Fruit fly (Drosophila melanogaster) whole organism, embryonic: ENCODE results near the gene yellow-f2.

Experiments
- Aef1 ChIP-seq: fragments of 200-800 bp; sonication (Bioruptor generic); IDR thresholded peaks from 3 replicates; pipeline ENCODE4 v1.3.6; 2022; ENCODE audit warnings: missing biosample characterization, missing genetic modification characterization
- Asciz ChIP-seq: fragments of 200-800 bp; sonication (Bioruptor generic); optimal IDR thresholded peaks from 2 replicates; lab custom pipeline; 2017; ENCODE audit warnings: missing biosample characterization, mild to moderate bottlenecking, missing genetic modification characterization, missing genetic modification reagents
- Awh ChIP-seq: fragments of 200-800 bp; sonication (Bioruptor generic); IDR thresholded peaks from 2 replicates; pipeline ENCODE4, ENCODE4 v1.3.6; 2022; ENCODE audit warnings: missing biosample characterization, missing genetic modification characterization
- CG10321 ChIP-seq: fragments of 200-800 bp; sonication (Bioruptor generic); IDR thresholded peaks from 2 replicates; pipeline ENCODE4 v1.3.6; 2022; ENCODE audit warnings: missing biosample characterization, missing genetic modification characterization
- CG10543 ChIP-seq: fragments of 200-800 bp; sonication (Bioruptor generic); optimal IDR thresholded peaks from 3 replicates; lab custom pipeline; 2017; ENCODE audit warnings: missing biosample characterization, mild to moderate bottlenecking, missing genetic modification characterization, moderate library complexity
- CG11560 ChIP-seq: fragments of 200-800 bp; sonication (Bioruptor generic); IDR thresholded peaks from 3 replicates; pipeline ENCODE4 v1.3.6; 2022; ENCODE audit warnings: missing biosample characterization, missing genetic modification characterization
- CG12744 ChIP-seq: fragments of 200-800 bp; sonication (Bioruptor generic); optimal IDR thresholded peaks from 2 replicates; lab custom pipeline; 2016; ENCODE audit warnings: missing biosample characterization, missing genetic modification characterization
- CG12769 ChIP-seq: fragments of 200-800 bp; sonication (Bioruptor generic); optimal IDR thresholded peaks from 2 replicates; lab custom pipeline; 2019; ENCODE audit warnings: missing biosample characterization, mild to moderate bottlenecking, missing genetic modification characterization, moderate library complexity
- CG15514 ChIP-seq: fragments of 200-800 bp; sonication (Bioruptor generic); optimal IDR thresholded peaks from 3 replicates; lab custom pipeline; 2017; ENCODE audit warnings: missing biosample characterization, missing genetic modification characterization, mild to moderate bottlenecking, moderate library complexity, missing genetic modification reagents
- CG17385 ChIP-seq: fragments of 200-800 bp; sonication (Bioruptor generic); optimal IDR thresholded peaks from 3 replicates; lab custom pipeline; 2018; ENCODE audit warnings: missing biosample characterization, mild to moderate bottlenecking, missing genetic modification characterization
- CG2199 ChIP-seq: fragments of 200-800 bp; sonication (Bioruptor generic); IDR thresholded peaks from 3 replicates; pipeline ENCODE4 v1.3.6; 2022; ENCODE audit warnings: missing biosample characterization, missing genetic modification characterization
- CG2712 ChIP-seq: fragments of 200-800 bp; optimal IDR thresholded peaks from 3 replicates; lab custom pipeline; 2019; ENCODE audit warnings: missing biosample characterization, mild to moderate bottlenecking, missing genetic modification characterization, moderate library complexity
- CG30403 ChIP-seq: fragments of 200-800 bp; sonication (Bioruptor generic); optimal IDR thresholded peaks from 3 replicates; lab custom pipeline; 2016; ENCODE audit warnings: missing biosample characterization, missing genetic modification characterization
- CG4730 ChIP-seq: fragments of 200-800 bp; sonication (Bioruptor generic); IDR thresholded peaks from 2 replicates; pipeline ENCODE4 v1.3.6; 2022; ENCODE audit warnings: missing biosample characterization, missing genetic modification characterization
- CG6272 ChIP-seq: fragments of 200-800 bp; sonication (Bioruptor generic); IDR thresholded peaks from 2 replicates; pipeline ENCODE4 v1.3.6; 2022; ENCODE audit warnings: missing biosample characterization, missing genetic modification characterization
- CG9609 ChIP-seq: fragments of 200-800 bp; sonication (Bioruptor generic); optimal IDR thresholded peaks from 3 replicates; lab custom pipeline; 2016; ENCODE audit warnings: missing biosample characterization, missing genetic modification characterization
- CG9876 ChIP-seq: fragments of 200-800 bp; sonication (Bioruptor generic); optimal IDR thresholded peaks from 2 replicates; lab custom pipeline; 2016; ENCODE audit warnings: missing biosample characterization, missing genetic modification characterization
- CG9932 ChIP-seq: fragments of 200-800 bp; sonication (Bioruptor generic); IDR thresholded peaks from 2 replicates; pipeline ENCODE4 v1.3.6; 2022; ENCODE audit warnings: missing biosample characterization, missing genetic modification characterization
- Dad ChIP-seq: fragments of 200-800 bp; sonication (Bioruptor generic); optimal IDR thresholded peaks from 3 replicates; lab custom pipeline; 2016; ENCODE audit warnings: missing biosample characterization, missing genetic modification characterization
- Drgx ChIP-seq: fragments of 200-800 bp; sonication (Bioruptor generic); IDR thresholded peaks from 2 replicates; pipeline ENCODE4 v1.3.6; 2022; ENCODE audit warnings: missing biosample characterization, missing genetic modification characterization
- HmgD ChIP-seq: fragments of 200-800 bp; sonication (Bioruptor generic); optimal IDR thresholded peaks from 3 replicates; lab custom pipeline; 2016; ENCODE audit warnings: missing biosample characterization, missing genetic modification characterization
- Hmr ChIP-seq: fragments of 200-800 bp; sonication (Bioruptor generic); optimal IDR thresholded peaks from 3 replicates; lab custom pipeline; 2017; ENCODE audit warnings: mild to moderate bottlenecking, missing biosample characterization, missing genetic modification reagents, missing genetic modification characterization
- Med ChIP-seq: fragments of 200-800 bp; sonication (Bioruptor generic); peaks from one replicate; lab custom pipeline; 2016; ENCODE audit warnings: missing biosample characterization, missing genetic modification characterization, mild to moderate bottlenecking, inconsistent platforms, moderate library complexity
- Mes4 ChIP-seq: fragments of 200-800 bp; sonication (Bioruptor generic); optimal IDR thresholded peaks from 2 replicates; lab custom pipeline; 2016; ENCODE audit warnings: missing biosample characterization, missing genetic modification characterization
- NfI ChIP-seq: fragments of 200-800 bp; sonication (Bioruptor generic); optimal IDR thresholded peaks from 3 replicates; lab custom pipeline; 2018; ENCODE audit warnings: missing biosample characterization, mild to moderate bottlenecking, missing genetic modification characterization, moderate library complexity
- Oaz ChIP-seq: fragments of 200-800 bp; sonication (Bioruptor generic); IDR thresholded peaks from 2 replicates; pipeline ENCODE4 v1.3.6; 2022; ENCODE audit warnings: missing biosample characterization, missing genetic modification characterization
- Pdp1 ChIP-seq, 2 experiments: fragments of 200-800 bp; sonication (Bioruptor generic); optimal IDR thresholded peaks; 3 replicates each; lab custom pipeline; 2016; ENCODE audit warnings: missing biosample characterization in 2 of 2, missing genetic modification characterization in 2 of 2, mild to moderate bottlenecking in 1 of 2, moderate library complexity in 1 of 2
- Sry-β ChIP-seq: fragments of 200-800 bp; sonication (Bioruptor generic); optimal IDR thresholded peaks from 2 replicates; lab custom pipeline; 2018; ENCODE audit warnings: missing biosample characterization, mild to moderate bottlenecking, missing genetic modification characterization, moderate library complexity
- Trl ChIP-seq, 3 experiments: fragments of >200 bp in 2 of 3; fragments of 200-800 bp in 1 of 3; sonication (Bioruptor generic) in 1 of 3; optimal IDR thresholded peaks; 2 replicates in 1 of 3; 3 replicates in 2 of 3; lab custom pipeline; 2016 to 2017; ENCODE audit warnings: missing biosample characterization in 1 of 3, missing genetic modification characterization in 1 of 3
- Xrp1 ChIP-seq: fragments of 200-800 bp; sonication (Bioruptor generic); IDR thresholded peaks from 2 replicates; pipeline ENCODE4 v1.3.6; 2022; ENCODE audit warnings: missing biosample characterization, missing genetic modification characterization
- cas ChIP-seq: fragments of 200-800 bp; sonication (Bioruptor generic); IDR thresholded peaks from 2 replicates; pipeline ENCODE4 v1.3.6; 2022; ENCODE audit warnings: missing biosample characterization, missing genetic modification characterization
- cg ChIP-seq: fragments of 200-800 bp; sonication (Bioruptor generic); optimal IDR thresholded peaks from 3 replicates; lab custom pipeline; 2019; ENCODE audit warnings: missing biosample characterization, mild to moderate bottlenecking, missing genetic modification characterization, moderate library complexity
- chn ChIP-seq: fragments of 200-800 bp; sonication (Bioruptor generic); optimal IDR thresholded peaks from 2 replicates; lab custom pipeline; 2016; ENCODE audit warnings: missing biosample characterization, missing genetic modification characterization
- corto ChIP-seq: fragments of 200-800 bp; sonication (Bioruptor generic); optimal IDR thresholded peaks from 2 replicates; lab custom pipeline; 2016; ENCODE audit warnings: missing biosample characterization, mild to moderate bottlenecking, missing genetic modification characterization, moderate library complexity
- dmrt11E ChIP-seq: fragments of 200-800 bp; sonication (Bioruptor generic); optimal IDR thresholded peaks from 3 replicates; lab custom pipeline; 2018; ENCODE audit warnings: missing biosample characterization, mild to moderate bottlenecking, missing genetic modification characterization, moderate library complexity
- dpn ChIP-seq, 2 experiments: fragments of 200-800 bp; sonication (Bioruptor generic); optimal IDR thresholded peaks; 3 replicates each; lab custom pipeline; 2016; ENCODE audit warnings: missing biosample characterization in 2 of 2, missing genetic modification characterization in 2 of 2
- eve ChIP-seq, 2 experiments: fragments of >200 bp; optimal IDR thresholded peaks; 2 replicates each; lab custom pipeline; 2017; ENCODE audit warnings: missing biosample characterization in 2 of 2, missing genetic modification characterization in 2 of 2
- grau ChIP-seq: fragments of 200-800 bp; optimal IDR thresholded peaks from 3 replicates; lab custom pipeline; 2019; ENCODE audit warnings: missing biosample characterization, mild to moderate bottlenecking, missing genetic modification characterization, moderate library complexity
- ham ChIP-seq: fragments of 200-800 bp; sonication (Bioruptor generic); IDR thresholded peaks from 2 replicates; pipeline ENCODE4 v1.3.6; 2022; ENCODE audit warnings: missing biosample characterization, missing genetic modification characterization
- mam ChIP-seq: fragments of 200-800 bp; sonication (Bioruptor generic); optimal IDR thresholded peaks from 3 replicates; lab custom pipeline; 2016; ENCODE audit warnings: missing biosample characterization, missing genetic modification characterization
- nom ChIP-seq: fragments of 200-800 bp; sonication (Bioruptor generic); optimal IDR thresholded peaks from 2 replicates; lab custom pipeline; 2017; ENCODE audit warnings: missing biosample characterization, missing genetic modification characterization, mild to moderate bottlenecking, moderate library complexity, missing genetic modification reagents
- rib ChIP-seq: fragments of 200-800 bp; sonication (Bioruptor generic); IDR thresholded peaks from 2 replicates; pipeline ENCODE4 v1.3.6; 2022; ENCODE audit warnings: missing biosample characterization, missing genetic modification characterization
- scrt ChIP-seq: fragments of 200-800 bp; sonication (Bioruptor generic); optimal IDR thresholded peaks from 2 replicates; lab custom pipeline; 2018; ENCODE audit warnings: missing biosample characterization, mild to moderate bottlenecking, missing genetic modification characterization, moderate library complexity
- sd ChIP-seq: fragments of 200-800 bp; sonication (Bioruptor generic); optimal IDR thresholded peaks from 3 replicates; lab custom pipeline; 2018; ENCODE audit warnings: missing biosample characterization, mild to moderate bottlenecking, missing genetic modification characterization, moderate library complexity
- slbo ChIP-seq: fragments of 200-800 bp; sonication (Bioruptor generic); IDR thresholded peaks from 2 replicates; pipeline ENCODE4 v1.3.6; 2022; ENCODE audit warnings: missing biosample characterization, missing genetic modification characterization
- slou ChIP-seq: fragments of 200-800 bp; sonication (Bioruptor generic); optimal IDR thresholded peaks from 3 replicates; lab custom pipeline; 2016; ENCODE audit warnings: missing biosample characterization, missing genetic modification characterization
- sr ChIP-seq: fragments of 200-800 bp; sonication (Bioruptor generic); IDR thresholded peaks from 3 replicates; pipeline ENCODE4 v1.3.6; 2022; ENCODE audit warnings: missing biosample characterization, missing genetic modification characterization
- zfh1 ChIP-seq: fragments of 200-800 bp; sonication (Bioruptor generic); IDR thresholded peaks from 3 replicates; pipeline ENCODE4 v1.3.6; 2022; ENCODE audit warnings: missing biosample characterization, missing genetic modification characterization

The yellow-f2 gene

dm6 chr3R:13015811-13016766, 21.1 kb upstream of the yellow-f2 start (continued):
- no peak for TF ChIP-seq CG9876 (GFP tag; lab: Kevin White, UChicago)
- TF ChIP-seq Drgx, result no peak; the same call in 1 of the 2 replicates
- no peak for TF ChIP-seq Oaz (GFP tag; lab: Robert Waterston, UW)
- TF ChIP-seq NfI (GFP tag; lab: Kevin White, UChicago), result no peak
- 0 out of 2 replicates have a peak, but pooled peaks have one; percentile 26 for TF ChIP-seq Awh (GFP tag; lab: Robert Waterston, UW)
- 0 out of 2 replicates have a peak, but pooled peaks have one; percentile 3 for TF ChIP-seq CG9932 (GFP tag; lab: Robert Waterston, UW)
- no peak for TF ChIP-seq zfh1 (GFP tag; lab: Robert Waterston, UW)
- TF ChIP-seq CG17385 (GFP tag; lab: Kevin White, UChicago), result peak; percentile 1
- TF ChIP-seq CG30403 (GFP tag; lab: Kevin White, UChicago), result peak; percentile 28
- TF ChIP-seq Pdp1 (GFP tag; optimal IDR thresholded peaks at IDR 0.05; lab: Kevin White, UChicago), result peak; percentile 16 to 46
- no peak for TF ChIP-seq ham
- TF ChIP-seq chn (GFP tag; lab: Kevin White, UChicago), result no peak
- no peak for TF ChIP-seq Asciz (GFP tag; lab: Kevin White, UChicago)
- peak; percentile 68 for TF ChIP-seq nom (GFP tag; lab: Kevin White, UChicago)
- TF ChIP-seq sd, result peak; percentile 73
- peak; percentile 13 for TF ChIP-seq dmrt11E (tag; lab: Kevin White, UChicago)
- TF ChIP-seq CG12769, result peak; percentile 85
- no peak for TF ChIP-seq sr (GFP tag; lab: Robert Waterston, UW)
- no peak for TF ChIP-seq CG12744 (GFP tag; lab: Kevin White, UChicago)
- TF ChIP-seq Dad, result no peak
- no peak for TF ChIP-seq slou (GFP tag; lab: Kevin White, UChicago)
- TF ChIP-seq scrt, result no peak
- no peak for TF ChIP-seq CG6272 (GFP tag; lab: Robert Waterston, UW)
- TF ChIP-seq Xrp1 (GFP tag; lab: Robert Waterston, UW), result no peak
- TF ChIP-seq CG9609 (GFP tag; lab: Kevin White, UChicago), result peak; percentile 39
- TF ChIP-seq CG2712 (tag; lab: Kevin White, UChicago), result peak; percentile 18
- TF ChIP-seq CG11560 (tag; lab: Robert Waterston, UW), result no peak
- TF ChIP-seq rib, result peak; percentile 34; the same call in 1 of the 2 replicates
- peak; percentile 42 for TF ChIP-seq corto (GFP tag; lab: Kevin White, UChicago)
- TF ChIP-seq Med (GFP tag; lab: Kevin White, UChicago), result peak; percentile 82
- peak; percentile 69 for TF ChIP-seq cg (GFP tag; lab: Kevin White, UChicago)
- TF ChIP-seq CG10543 (GFP tag; lab: Kevin White, UChicago), result peak; percentile 37
- no peak for TF ChIP-seq slbo
- TF ChIP-seq Sry-β (GFP tag; lab: Kevin White, UChicago), result peak; percentile 91
- no peak for TF ChIP-seq CG4730
- TF ChIP-seq Aef1, result no peak
- no peak for TF ChIP-seq Mes4 (GFP tag; lab: Kevin White, UChicago)
- no peak for TF ChIP-seq Trl (optimal IDR thresholded peaks at IDR 0.05; lab: Kevin White, UChicago)
- TF ChIP-seq Trl (GFP tag; optimal IDR thresholded peaks at IDR 0.05; lab: Kevin White, UChicago), result peak; percentile 12
- TF ChIP-seq grau (tag; lab: Kevin White, UChicago), result peak; percentile 5
- peak; percentile 2 for TF ChIP-seq HmgD (GFP tag; lab: Kevin White, UChicago)
- peak; percentile 20 for TF ChIP-seq mam
- no peak for TF ChIP-seq eve (GFP tag; optimal IDR thresholded peaks at IDR 0.05; lab: Kevin White, UChicago)
- no peak for TF ChIP-seq cas (GFP tag; lab: Robert Waterston, UW)
- no peak for TF ChIP-seq CG10321 (GFP tag; lab: Robert Waterston, UW)
- peak in 1 of 2 experiments; percentile 12 for TF ChIP-seq dpn (GFP tag; optimal IDR thresholded peaks at IDR 0.05; lab: Kevin White, UChicago)
- peak; percentile 40 for TF ChIP-seq Hmr (GFP tag; lab: Kevin White, UChicago)
- TF ChIP-seq CG15514, result peak; percentile 31
- peak; percentile 50; the same call in 2 of the 3 replicates for TF ChIP-seq CG2199
